Worm (Caenorhabditis elegans) whole organism, L1 larva: ENCODE results near the gene spp-28.

ENCODE experiments used
- jun-1 ChIP-seq: fragments of 150-350 bp; optimal IDR thresholded peaks from 2 replicates; lab custom pipeline; 2014; ENCODE audit warnings: missing biosample characterization, missing genetic modification reagents, missing genetic modification characterization
- nhr-11 ChIP-seq: fragments of 150-350 bp; optimal IDR thresholded peaks from 2 replicates; lab custom pipeline; 2014; ENCODE audit warnings: missing biosample characterization, missing genetic modification characterization
- nhr-71 ChIP-seq: sonication (generic microtip); optimal IDR thresholded peaks from 2 replicates; lab custom pipeline; 2016; ENCODE audit warnings: mild to moderate bottlenecking, missing genetic modification characterization, moderate library complexity, missing compliant biosample characterization
- pqm-1 ChIP-seq: sonication (generic microtip); optimal IDR thresholded peaks from 3 replicates; lab custom pipeline; 2017; ENCODE audit warnings: missing biosample characterization, missing genetic modification characterization
- skn-1 ChIP-seq: fragments of 150-350 bp; optimal IDR thresholded peaks from 2 replicates; lab custom pipeline; 2014; ENCODE audit warnings: missing biosample characterization, missing genetic modification characterization
- tlp-1 ChIP-seq: fragments of 150-350 bp; optimal IDR thresholded peaks from 2 replicates; lab custom pipeline; 2014; ENCODE audit warnings: missing biosample characterization, missing genetic modification characterization
- zag-1 ChIP-seq: fragments of 150-350 bp; optimal IDR thresholded peaks from 2 replicates; lab custom pipeline; 2014; ENCODE audit warnings: missing biosample characterization, missing genetic modification characterization
- ztf-4 ChIP-seq: fragments of 150-350 bp; optimal IDR thresholded peaks from 2 replicates; lab custom pipeline; 2014; ENCODE audit warnings: missing biosample characterization, missing genetic modification characterization

- no peak for TF ChIP-seq jun-1 (tag; lab: Kevin White, UChicago)
- no peak for TF ChIP-seq nhr-11 (tag; lab: Kevin White, UChicago)
- TF ChIP-seq skn-1 (tag; lab: Kevin White, UChicago) = no peak
- no peak for TF ChIP-seq zag-1 (tag; lab: Kevin White, UChicago)
- no peak for TF ChIP-seq pqm-1 (tag; lab: Kevin White, UChicago)
- no peak for TF ChIP-seq ztf-4 (tag; lab: Kevin White, UChicago)
- TF ChIP-seq tlp-1 (tag; lab: Kevin White, UChicago) = no peak
- TF ChIP-seq nhr-71 (tag; lab: Kevin White, UChicago) = no peak
These were observed 2.3 kb downstream of the spp-28 start, which contains the start of gene R74.2 for ce11 chrIII:4187845-4188244.
